Fruit fly (Drosophila melanogaster) whole organism, embryonic: ENCODE data around the gene CG43446.

Source experiments
- Adf1 ChIP-seq: fragments of 200-800 bp; sonication (Bioruptor generic); IDR thresholded peaks from 2 replicates; pipeline ENCODE4 v1.3.6; 2022; ENCODE audit warnings: missing biosample characterization, missing genetic modification characterization
- Blimp-1 ChIP-seq: fragments of 200-800 bp; sonication (Bioruptor generic); optimal IDR thresholded peaks from 3 replicates; lab custom pipeline; 2018; ENCODE audit warnings: missing biosample characterization, missing genetic modification characterization, mild to moderate bottlenecking, moderate library complexity, missing genetic modification reagents
- CG12769 ChIP-seq: fragments of 200-800 bp; sonication (Bioruptor generic); optimal IDR thresholded peaks from 2 replicates; lab custom pipeline; 2019; ENCODE audit warnings: missing biosample characterization, mild to moderate bottlenecking, missing genetic modification characterization, moderate library complexity
- CG13296 ChIP-seq: fragments of 200-800 bp; sonication (Bioruptor generic); optimal IDR thresholded peaks from 3 replicates; lab custom pipeline; 2018; ENCODE audit warnings: missing biosample characterization, mild to moderate bottlenecking, missing genetic modification characterization
- CG13894 ChIP-seq: fragments of 200-800 bp; sonication (Bioruptor generic); optimal IDR thresholded peaks from 3 replicates; lab custom pipeline; 2018; ENCODE audit warnings: missing biosample characterization, mild to moderate bottlenecking, missing genetic modification characterization, moderate library complexity
- CG1603 ChIP-seq: fragments of 200-800 bp; sonication (Bioruptor generic); optimal IDR thresholded peaks from 2 replicates; lab custom pipeline; 2019; ENCODE audit warnings: missing biosample characterization, mild to moderate bottlenecking, missing genetic modification characterization, moderate library complexity
- CG16779 ChIP-seq: fragments of 200-800 bp; sonication (Bioruptor generic); IDR thresholded peaks from 2 replicates; pipeline ENCODE4 v1.3.6; 2022; ENCODE audit warnings: missing biosample characterization, missing genetic modification characterization
- CG2120 ChIP-seq: fragments of 200-800 bp; sonication (Bioruptor generic); optimal IDR thresholded peaks from 3 replicates; lab custom pipeline; 2016; ENCODE audit warnings: missing biosample characterization, missing genetic modification characterization
- CG2199 ChIP-seq: fragments of 200-800 bp; sonication (Bioruptor generic); IDR thresholded peaks from 3 replicates; pipeline ENCODE4 v1.3.6; 2022; ENCODE audit warnings: missing biosample characterization, missing genetic modification characterization
- CG30020 ChIP-seq: fragments of 200-800 bp; optimal IDR thresholded peaks from 2 replicates; lab custom pipeline; 2019; ENCODE audit warnings: missing biosample characterization, mild to moderate bottlenecking, missing genetic modification characterization, moderate library complexity
- CG30403 ChIP-seq: fragments of 200-800 bp; sonication (Bioruptor generic); optimal IDR thresholded peaks from 3 replicates; lab custom pipeline; 2016; ENCODE audit warnings: missing biosample characterization, missing genetic modification characterization
- CG32772 ChIP-seq: fragments of 200-800 bp; sonication (Bioruptor generic); IDR thresholded peaks from 2 replicates; pipeline ENCODE4 v1.3.6; 2022; ENCODE audit warnings: missing biosample characterization, missing genetic modification characterization
- CG3281 ChIP-seq: fragments of 200-800 bp; sonication (Bioruptor generic); optimal IDR thresholded peaks from 3 replicates; lab custom pipeline; 2017; ENCODE audit warnings: missing biosample characterization, mild to moderate bottlenecking, missing genetic modification characterization
- CG3838 ChIP-seq: fragments of 200-800 bp; sonication (Bioruptor generic); optimal IDR thresholded peaks from 3 replicates; lab custom pipeline; 2016; ENCODE audit warnings: missing biosample characterization, missing genetic modification characterization
- CG4360 ChIP-seq: fragments of 200-800 bp; sonication (Bioruptor generic); IDR thresholded peaks from 2 replicates; pipeline ENCODE4 v1.3.6; 2022; ENCODE audit warnings: missing biosample characterization, missing genetic modification characterization
- D19B ChIP-seq: fragments of 200-800 bp; sonication (Bioruptor generic); optimal IDR thresholded peaks from 2 replicates; lab custom pipeline; 2017; ENCODE audit warnings: missing biosample characterization, mild to moderate bottlenecking, missing genetic modification characterization
- Deaf1 ChIP-seq: fragments of 200-800 bp; optimal IDR thresholded peaks from 3 replicates; lab custom pipeline; 2019; ENCODE audit warnings: missing biosample characterization, mild to moderate bottlenecking, missing genetic modification characterization, moderate library complexity
- Fer2 ChIP-seq: fragments of 200-800 bp; sonication (Bioruptor generic); optimal IDR thresholded peaks from 2 replicates; lab custom pipeline; 2018; ENCODE audit warnings: missing biosample characterization, mild to moderate bottlenecking, missing genetic modification characterization, moderate library complexity
- HLH3B ChIP-seq: fragments of 200-800 bp; sonication (Bioruptor generic); IDR thresholded peaks from 2 replicates; pipeline ENCODE4 v1.3.6; 2022; ENCODE audit warnings: missing biosample characterization, missing genetic modification characterization
- HLHmδ ChIP-seq: fragments of 200-800 bp; sonication (Bioruptor generic); optimal IDR thresholded peaks from 2 replicates; lab custom pipeline; 2018; ENCODE audit warnings: missing biosample characterization, mild to moderate bottlenecking, missing genetic modification characterization, moderate library complexity
- Hmx ChIP-seq: fragments of 200-800 bp; sonication (Bioruptor generic); optimal IDR thresholded peaks from 2 replicates; lab custom pipeline; 2016; ENCODE audit warnings: missing biosample characterization, missing genetic modification characterization
- Med ChIP-seq: fragments of 200-800 bp; sonication (Bioruptor generic); peaks from one replicate; lab custom pipeline; 2016; ENCODE audit warnings: missing biosample characterization, missing genetic modification characterization, mild to moderate bottlenecking, inconsistent platforms, moderate library complexity
- NfI ChIP-seq: fragments of 200-800 bp; sonication (Bioruptor generic); optimal IDR thresholded peaks from 3 replicates; lab custom pipeline; 2018; ENCODE audit warnings: missing biosample characterization, mild to moderate bottlenecking, missing genetic modification characterization, moderate library complexity
- Ravus ChIP-seq: fragments of 200-800 bp; sonication (Bioruptor generic); IDR thresholded peaks from 2 replicates; pipeline ENCODE4 v1.3.6; 2022; ENCODE audit warnings: missing biosample characterization, missing genetic modification characterization
- Rfx ChIP-seq: fragments of 200-800 bp; sonication (Bioruptor generic); IDR thresholded peaks from 2 replicates; pipeline ENCODE4 v1.3.6; 2022; ENCODE audit warnings: missing biosample characterization, missing genetic modification characterization
- Sry-δ ChIP-seq: fragments of 200-800 bp; sonication (Bioruptor generic); optimal IDR thresholded peaks from 2 replicates; lab custom pipeline; 2016; ENCODE audit warnings: missing biosample characterization, missing genetic modification characterization
- Xrp1 ChIP-seq: fragments of 200-800 bp; sonication (Bioruptor generic); IDR thresholded peaks from 2 replicates; pipeline ENCODE4 v1.3.6; 2022; ENCODE audit warnings: missing biosample characterization, missing genetic modification characterization
- ara ChIP-seq: fragments of 200-800 bp; sonication (Bioruptor generic); IDR thresholded peaks from 2 replicates; pipeline ENCODE4 v1.3.6; 2022; ENCODE audit warnings: missing biosample characterization, missing genetic modification characterization
- chinmo ChIP-seq: fragments of 200-800 bp; sonication (Bioruptor generic); IDR thresholded peaks from 4 replicates; pipeline ENCODE4 v1.3.6; 2022; ENCODE audit warnings: missing biosample characterization, missing genetic modification characterization; ENCODE audit not compliant: partially characterized antibody
- croc ChIP-seq: fragments of 200-800 bp; sonication (Bioruptor generic); conservative IDR thresholded peaks from 3 replicates; pipeline ENCODE4 v1.3.6; 2022; ENCODE audit warnings: missing biosample characterization, missing genetic modification characterization
- crol ChIP-seq: fragments of 200-800 bp; sonication (Bioruptor generic); IDR thresholded peaks from 2 replicates; pipeline ENCODE4 v1.3.6; 2022; ENCODE audit warnings: missing biosample characterization, missing genetic modification characterization
- cwo ChIP-seq: fragments of 200-800 bp; sonication (Bioruptor generic); optimal IDR thresholded peaks from 3 replicates; lab custom pipeline; 2017; ENCODE audit warnings: missing biosample characterization, missing genetic modification characterization, mild to moderate bottlenecking, moderate library complexity, missing genetic modification reagents
- gcm2 ChIP-seq: fragments of 200-800 bp; sonication (Bioruptor generic); optimal IDR thresholded peaks from 2 replicates; lab custom pipeline; 2016; ENCODE audit warnings: missing biosample characterization, missing genetic modification characterization
- gem ChIP-seq: fragments of 200-800 bp; sonication (Bioruptor generic); optimal IDR thresholded peaks from 2 replicates; lab custom pipeline; 2019; ENCODE audit warnings: missing biosample characterization, mild to moderate bottlenecking, missing genetic modification characterization, moderate library complexity
- grn ChIP-seq: fragments of 200-800 bp; sonication (Bioruptor generic); optimal IDR thresholded peaks from 3 replicates; lab custom pipeline; 2017; ENCODE audit warnings: missing biosample characterization, missing genetic modification characterization
- lab ChIP-seq: fragments of 200-800 bp; sonication (Bioruptor generic); optimal IDR thresholded peaks from 3 replicates; lab custom pipeline; 2017; ENCODE audit warnings: missing biosample characterization, missing genetic modification characterization, mild to moderate bottlenecking, moderate library complexity, missing genetic modification reagents
- mam ChIP-seq: fragments of 200-800 bp; sonication (Bioruptor generic); optimal IDR thresholded peaks from 3 replicates; lab custom pipeline; 2016; ENCODE audit warnings: missing biosample characterization, missing genetic modification characterization
- pan ChIP-seq, 4 experiments: fragments of >200 bp in 3 of 4; fragments of 200-800 bp in 1 of 4; sonication (Bioruptor generic) in 1 of 4; optimal IDR thresholded peaks in 3 of 4; IDR thresholded peaks in 1 of 4; 2 replicates each; pipeline versions ENCODE4 v1.3.6 to Lab custom; 2017 to 2022; ENCODE audit warnings: missing biosample characterization in 2 of 4, missing genetic modification characterization in 2 of 4, mixed read lengths in 1 of 4
- sd ChIP-seq: fragments of 200-800 bp; sonication (Bioruptor generic); optimal IDR thresholded peaks from 3 replicates; lab custom pipeline; 2018; ENCODE audit warnings: missing biosample characterization, mild to moderate bottlenecking, missing genetic modification characterization, moderate library complexity
- sens ChIP-seq: fragments of 200-800 bp; sonication (Bioruptor generic); peaks from one replicate; lab custom pipeline; 2016; ENCODE audit warnings: missing biosample characterization, missing genetic modification characterization
- slbo ChIP-seq: fragments of 200-800 bp; sonication (Bioruptor generic); IDR thresholded peaks from 2 replicates; pipeline ENCODE4 v1.3.6; 2022; ENCODE audit warnings: missing biosample characterization, missing genetic modification characterization
- so ChIP-seq: fragments of 200-800 bp; sonication (Bioruptor generic); IDR thresholded peaks from 3 replicates; pipeline ENCODE4 v1.3.6; 2022; ENCODE audit warnings: missing biosample characterization, missing genetic modification characterization
- sug ChIP-seq: fragments of 200-800 bp; optimal IDR thresholded peaks from 2 replicates; lab custom pipeline; 2019; ENCODE audit warnings: missing biosample characterization, mild to moderate bottlenecking, missing genetic modification characterization, moderate library complexity
- ttk ChIP-seq: fragments of 200-800 bp; sonication (Bioruptor generic); IDR thresholded peaks from 2 replicates; pipeline ENCODE4 v2.1.2; 2022; ENCODE audit warnings: missing biosample characterization, missing genetic modification characterization
- vvl ChIP-seq: fragments of 200-800 bp; sonication (Bioruptor generic); IDR thresholded peaks from 2 replicates; pipeline ENCODE4 v1.3.6; 2022; ENCODE audit warnings: missing biosample characterization, missing genetic modification characterization
- zfh1 ChIP-seq: fragments of 200-800 bp; sonication (Bioruptor generic); IDR thresholded peaks from 3 replicates; pipeline ENCODE4 v1.3.6; 2022; ENCODE audit warnings: missing biosample characterization, missing genetic modification characterization

Gene CG43446

dm6 chr3R:20961993-20962392 is 25.7 kb downstream of the CG43446 start:
- TF ChIP-seq CG16779 (GFP tag; lab: Robert Waterston, UW), result 0 out of 2 replicates have a peak, but pooled peaks have one; percentile 42
- 0 out of 4 replicates have a peak, but pooled peaks have one; percentile 71 for TF ChIP-seq chinmo
- peak; percentile 36; the same call in 1 of the 2 replicates for TF ChIP-seq CG4360 (GFP tag; lab: Robert Waterston, UW)
- TF ChIP-seq sens (GFP tag; lab: Kevin White, UChicago), result peak; percentile 41
- TF ChIP-seq CG2199 (GFP tag; lab: Robert Waterston, UW), result 0 out of 3 replicates have a peak, but pooled peaks have one; percentile 64
- TF ChIP-seq lab (GFP tag; lab: Kevin White, UChicago), result peak; percentile 66
- TF ChIP-seq CG1603 (tag; lab: Kevin White, UChicago), result no peak
- no peak for TF ChIP-seq CG30403 (GFP tag; lab: Kevin White, UChicago)
- 0 out of 3 replicates have a peak, but pooled peaks have one; percentile 23 for TF ChIP-seq so
- no peak for TF ChIP-seq gcm2 (GFP tag; lab: Kevin White, UChicago)
- TF ChIP-seq grn (GFP tag; lab: Kevin White, UChicago), result peak; percentile 41
- peak; percentile 69 for TF ChIP-seq Deaf1
- peak; percentile 47 for TF ChIP-seq sug
- TF ChIP-seq NfI (GFP tag; lab: Kevin White, UChicago), result no peak
- TF ChIP-seq Ravus (GFP tag; lab: Robert Waterston, UW), result no peak
- peak; percentile 15 for TF ChIP-seq Blimp-1 (GFP tag; lab: Kevin White, UChicago)
- no peak for TF ChIP-seq Sry-δ (GFP tag; lab: Kevin White, UChicago)
- TF ChIP-seq ttk, result no peak
- TF ChIP-seq CG12769, result peak; percentile 31
- no peak for TF ChIP-seq Fer2 (tag; lab: Kevin White, UChicago)

- peak; percentile 27 for TF ChIP-seq mam
- peak; percentile 18 for TF ChIP-seq sug
- TF ChIP-seq croc, result no peak
- TF ChIP-seq crol, result peak; percentile 58; the same call in 1 of the 2 replicates
- TF ChIP-seq Hmx (GFP tag; lab: Kevin White, UChicago), result no peak
- no peak for TF ChIP-seq HLH3B (GFP tag; lab: Robert Waterston, UW)
- TF ChIP-seq CG3838 (GFP tag; lab: Kevin White, UChicago), result no peak
- TF ChIP-seq chinmo, result peak; percentile 85; the same call in 2 of the 4 replicates
- peak; percentile 83 for TF ChIP-seq cwo
- TF ChIP-seq CG30020 (tag; lab: Kevin White, UChicago), result no peak
- TF ChIP-seq CG3281 (GFP tag; lab: Kevin White, UChicago), result peak; percentile 16
- peak; percentile 81 for TF ChIP-seq D19B
- TF ChIP-seq CG12769, result peak; percentile 27
- TF ChIP-seq sd (tag; lab: Kevin White, UChicago), result peak; percentile 65
- TF ChIP-seq lab (GFP tag; lab: Kevin White, UChicago), result peak; percentile 10
- peak; percentile 30 for TF ChIP-seq CG2120 (GFP tag; lab: Kevin White, UChicago)
- no peak for TF ChIP-seq pan (optimal IDR thresholded peaks at IDR 0.05; lab: Kevin White, UChicago)
- peak in 1 of 2 experiments; percentile 14 for TF ChIP-seq pan (GFP tag; optimal IDR thresholded peaks at IDR 0.05 in 1 of 2, IDR thresholded peaks at IDR 0.05 in 1 of 2)
- TF ChIP-seq CG32772 (GFP tag; lab: Robert Waterston, UW), result no peak
- TF ChIP-seq ara (GFP tag; lab: Robert Waterston, UW), result 0 out of 2 replicates have a peak, but pooled peaks have one; percentile 6
- 0 out of 2 replicates have a peak, but pooled peaks have one; percentile 5 for TF ChIP-seq Adf1
- peak; percentile 11 for TF ChIP-seq gem (tag; lab: Kevin White, UChicago)
- TF ChIP-seq zfh1 (GFP tag; lab: Robert Waterston, UW), result 0 out of 3 replicates have a peak, but pooled peaks have one; percentile 27
- peak; percentile 84; the same call in 1 of the 2 replicates for TF ChIP-seq vvl (GFP tag; lab: Robert Waterston, UW)
- TF ChIP-seq CG13296 (GFP tag; lab: Kevin White, UChicago), result peak; percentile 6
- peak; percentile 36; the same call in 1 of the 2 replicates for TF ChIP-seq Rfx
- peak; percentile 49 for TF ChIP-seq slbo
- peak; percentile 77 for TF ChIP-seq sens (GFP tag; lab: Kevin White, UChicago)
- no peak for TF ChIP-seq Ravus (GFP tag; lab: Robert Waterston, UW)
- peak; percentile 60 for TF ChIP-seq Med
- 0 out of 2 replicates have a peak, but pooled peaks have one; percentile 27 for TF ChIP-seq Xrp1 (GFP tag; lab: Robert Waterston, UW)
- no peak for TF ChIP-seq CG4360 (GFP tag; lab: Robert Waterston, UW)
- TF ChIP-seq Blimp-1 (GFP tag; lab: Kevin White, UChicago), result peak; percentile 5
- TF ChIP-seq HLHmδ (GFP tag; lab: Kevin White, UChicago), result no peak
- TF ChIP-seq CG13894 (tag; lab: Kevin White, UChicago), result peak; percentile 75
Measured at dm6 chr3R:20960881-20961518, 26.7 kb downstream of the CG43446 start.
